Fruit fly (Drosophila melanogaster) whole organism, embryonic: ENCODE results near the gene Ir31a.
A peak's percentile ranks its signal among the peaks of the same experiment; 100 is the strongest.

Experiments
- BEAF-32 ChIP-seq: fragments of 200-800 bp; sonication (Bioruptor generic); optimal IDR thresholded peaks from 3 replicates; lab custom pipeline; 2017; ENCODE audit warnings: missing biosample characterization, missing genetic modification characterization, mild to moderate bottlenecking, moderate library complexity, missing genetic modification reagents
- CG10267 ChIP-seq: fragments of 200-800 bp; sonication (Bioruptor generic); optimal IDR thresholded peaks from 2 replicates; lab custom pipeline; 2018; ENCODE audit warnings: missing biosample characterization, mild to moderate bottlenecking, missing genetic modification characterization, moderate library complexity
- CG13287 ChIP-seq: fragments of 200-800 bp; sonication (Bioruptor generic); IDR thresholded peaks from 2 replicates; pipeline ENCODE4 v1.3.6; 2022; ENCODE audit warnings: missing biosample characterization, missing genetic modification characterization; ENCODE audit not compliant: partially characterized antibody
- CG14860 ChIP-seq: fragments of 200-800 bp; sonication (Bioruptor generic); IDR thresholded peaks from 3 replicates; pipeline ENCODE4 v1.3.6; 2022; ENCODE audit warnings: missing biosample characterization, missing genetic modification characterization; ENCODE audit not compliant: partially characterized antibody
- CG17361 ChIP-seq: fragments of 200-800 bp; sonication (Bioruptor generic); IDR thresholded peaks from 3 replicates; pipeline ENCODE4 v1.3.6; 2022; ENCODE audit warnings: missing biosample characterization, missing genetic modification characterization
- CG2116 ChIP-seq: fragments of 200-800 bp; sonication (Bioruptor generic); optimal IDR thresholded peaks from 3 replicates; lab custom pipeline; 2018; ENCODE audit warnings: missing biosample characterization, mild to moderate bottlenecking, missing genetic modification characterization
- CG30020 ChIP-seq: fragments of 200-800 bp; optimal IDR thresholded peaks from 2 replicates; lab custom pipeline; 2019; ENCODE audit warnings: missing biosample characterization, mild to moderate bottlenecking, missing genetic modification characterization, moderate library complexity
- CG34224 ChIP-seq: fragments of 200-800 bp; sonication (Bioruptor generic); IDR thresholded peaks from 3 replicates; pipeline ENCODE4 v1.3.6; 2022; ENCODE audit warnings: missing biosample characterization, missing genetic modification characterization; ENCODE audit not compliant: partially characterized antibody
- CG3726 ChIP-seq: fragments of 200-800 bp; sonication (Bioruptor generic); IDR thresholded peaks from 3 replicates; pipeline ENCODE4, ENCODE4 v1.3.6; 2022; ENCODE audit warnings: missing biosample characterization, missing genetic modification characterization
- CG3995 ChIP-seq: fragments of 200-800 bp; sonication (Bioruptor generic); optimal IDR thresholded peaks from 3 replicates; lab custom pipeline; 2016; ENCODE audit warnings: missing biosample characterization, missing genetic modification characterization
- CG4424 ChIP-seq: fragments of 200-800 bp; sonication (Bioruptor generic); optimal IDR thresholded peaks from 3 replicates; lab custom pipeline; 2016; ENCODE audit warnings: missing biosample characterization, missing genetic modification characterization
- CG4820 ChIP-seq: fragments of 200-800 bp; sonication (Bioruptor generic); optimal IDR thresholded peaks from 3 replicates; lab custom pipeline; 2016; ENCODE audit warnings: missing biosample characterization, missing genetic modification characterization
- CG7271 ChIP-seq: fragments of 200-800 bp; sonication (Bioruptor generic); optimal IDR thresholded peaks from 2 replicates; lab custom pipeline; 2018; ENCODE audit warnings: missing biosample characterization, mild to moderate bottlenecking, missing genetic modification characterization, moderate library complexity
- CG8290 ChIP-seq, 3 experiments: fragments of 200-800 bp; sonication (Bioruptor generic); optimal IDR thresholded peaks; 2 replicates each; lab custom pipeline; 2016 to 2019; ENCODE audit warnings: missing biosample characterization in 3 of 3, missing genetic modification characterization in 3 of 3, mild to moderate bottlenecking in 2 of 3, moderate library complexity in 1 of 3
- CG8924 ChIP-seq: fragments of 200-800 bp; optimal IDR thresholded peaks from 3 replicates; lab custom pipeline; 2019; ENCODE audit warnings: missing biosample characterization, mild to moderate bottlenecking, missing genetic modification characterization, moderate library complexity
- CG9609 ChIP-seq: fragments of 200-800 bp; sonication (Bioruptor generic); optimal IDR thresholded peaks from 3 replicates; lab custom pipeline; 2016; ENCODE audit warnings: missing biosample characterization, missing genetic modification characterization
- CG9797 ChIP-seq: fragments of 200-800 bp; sonication (Bioruptor generic); optimal IDR thresholded peaks from 3 replicates; lab custom pipeline; 2018; ENCODE audit warnings: missing biosample characterization, mild to moderate bottlenecking, missing genetic modification characterization
- CkIIα-i1 ChIP-seq: fragments of 200-800 bp; sonication (Bioruptor generic); IDR thresholded peaks from 2 replicates; pipeline ENCODE4 v1.3.6; 2022; ENCODE audit warnings: missing biosample characterization, missing genetic modification characterization
- Doc3 ChIP-seq: fragments of 200-800 bp; sonication (Bioruptor generic); IDR thresholded peaks from 3 replicates; pipeline ENCODE4 v1.3.6; 2022; ENCODE audit warnings: missing biosample characterization, missing genetic modification characterization; ENCODE audit not compliant: partially characterized antibody
- Dref ChIP-seq: fragments of 200-800 bp; sonication (Bioruptor generic); IDR thresholded peaks from 2 replicates; pipeline ENCODE4 v1.3.6; 2022; ENCODE audit warnings: missing biosample characterization, missing genetic modification characterization
- Fer2 ChIP-seq: fragments of 200-800 bp; sonication (Bioruptor generic); optimal IDR thresholded peaks from 2 replicates; lab custom pipeline; 2018; ENCODE audit warnings: missing biosample characterization, mild to moderate bottlenecking, missing genetic modification characterization, moderate library complexity
- GATAe ChIP-seq: fragments of 200-800 bp; sonication (Bioruptor generic); conservative IDR thresholded peaks from 2 replicates; pipeline ENCODE4 v1.3.6; 2022; ENCODE audit warnings: missing biosample characterization, missing genetic modification characterization
- MBD-R2 ChIP-seq: fragments of 200-800 bp; sonication (Bioruptor generic); IDR thresholded peaks from 2 replicates; pipeline ENCODE4 v1.3.6; 2022; ENCODE audit warnings: missing biosample characterization, missing genetic modification characterization
- MESR4 ChIP-seq: fragments of 200-800 bp; sonication (Bioruptor generic); optimal IDR thresholded peaks from 2 replicates; lab custom pipeline; 2018; ENCODE audit warnings: missing biosample characterization, mild to moderate bottlenecking, missing genetic modification characterization, moderate library complexity
- NK7.1 ChIP-seq: fragments of 200-800 bp; sonication (Bioruptor generic); optimal IDR thresholded peaks from 3 replicates; lab custom pipeline; 2016; ENCODE audit warnings: missing biosample characterization, missing genetic modification characterization
- Nf-YC ChIP-seq: fragments of 200-800 bp; optimal IDR thresholded peaks from 3 replicates; lab custom pipeline; 2019; ENCODE audit warnings: missing biosample characterization, mild to moderate bottlenecking, missing genetic modification characterization, moderate library complexity
- Opbp ChIP-seq: fragments of 200-800 bp; sonication (Bioruptor generic); IDR thresholded peaks from 3 replicates; pipeline ENCODE4 v1.3.6; 2022; ENCODE audit warnings: missing biosample characterization, missing genetic modification characterization; ENCODE audit not compliant: partially characterized antibody
- Xrp1 ChIP-seq: fragments of 200-800 bp; sonication (Bioruptor generic); IDR thresholded peaks from 2 replicates; pipeline ENCODE4 v1.3.6; 2022; ENCODE audit warnings: missing biosample characterization, missing genetic modification characterization
- YL-1 ChIP-seq: fragments of 200-800 bp; sonication (Bioruptor generic); optimal IDR thresholded peaks from 3 replicates; lab custom pipeline; 2017; ENCODE audit warnings: missing biosample characterization, mild to moderate bottlenecking, missing genetic modification characterization
- bbx ChIP-seq: fragments of 200-800 bp; sonication (Bioruptor generic); IDR thresholded peaks from 2 replicates; pipeline ENCODE4 v1.3.6; 2022; ENCODE audit warnings: missing biosample characterization, missing genetic modification characterization; ENCODE audit not compliant: partially characterized antibody
- corto ChIP-seq: fragments of 200-800 bp; sonication (Bioruptor generic); optimal IDR thresholded peaks from 2 replicates; lab custom pipeline; 2016; ENCODE audit warnings: missing biosample characterization, mild to moderate bottlenecking, missing genetic modification characterization, moderate library complexity
- ftz-f1 ChIP-seq: fragments of 200-800 bp; sonication (Bioruptor generic); optimal IDR thresholded peaks from 2 replicates; lab custom pipeline; 2016; ENCODE audit warnings: missing biosample characterization, missing genetic modification characterization
- hb ChIP-seq: fragments of 200-800 bp; sonication (Bioruptor generic); IDR thresholded peaks from 3 replicates; pipeline ENCODE4 v1.3.6; 2022; ENCODE audit warnings: missing biosample characterization, missing genetic modification characterization; ENCODE audit not compliant: partially characterized antibody
- ken ChIP-seq: fragments of 200-800 bp; sonication (Bioruptor generic); IDR thresholded peaks from 3 replicates; pipeline ENCODE4 v1.3.6; 2022; ENCODE audit warnings: missing biosample characterization, missing genetic modification characterization
- knrl ChIP-seq: fragments of 200-800 bp; sonication (Bioruptor generic); IDR thresholded peaks from 3 replicates; pipeline ENCODE4 v1.3.6; 2022; ENCODE audit warnings: missing biosample characterization, missing genetic modification characterization; ENCODE audit not compliant: partially characterized antibody
- maf-S ChIP-seq: fragments of 200-800 bp; sonication (Bioruptor generic); optimal IDR thresholded peaks from 2 replicates; lab custom pipeline; 2016; ENCODE audit warnings: missing biosample characterization, missing genetic modification characterization
- mld ChIP-seq: fragments of 200-800 bp; sonication (Bioruptor generic); IDR thresholded peaks from 3 replicates; pipeline ENCODE4 v1.3.6; 2022; ENCODE audit warnings: missing biosample characterization, missing genetic modification characterization; ENCODE audit not compliant: partially characterized antibody
- nerfin-2 ChIP-seq: fragments of 200-800 bp; sonication (Bioruptor generic); IDR thresholded peaks from 2 replicates; pipeline ENCODE4 v1.3.6; 2022; ENCODE audit warnings: missing biosample characterization, missing genetic modification characterization; ENCODE audit not compliant: partially characterized antibody
- nmo ChIP-seq: fragments of 200-800 bp; sonication (Bioruptor generic); optimal IDR thresholded peaks from 2 replicates; lab custom pipeline; 2018; ENCODE audit warnings: missing biosample characterization, mild to moderate bottlenecking, missing genetic modification characterization, moderate library complexity
- phol ChIP-seq: fragments of 200-800 bp; sonication (Bioruptor generic); optimal IDR thresholded peaks from 3 replicates; lab custom pipeline; 2018; ENCODE audit warnings: missing biosample characterization, mild to moderate bottlenecking, missing genetic modification characterization, moderate library complexity
- row ChIP-seq: fragments of 200-800 bp; sonication (Bioruptor generic); IDR thresholded peaks from 3 replicates; pipeline ENCODE4 v1.3.6; 2022; ENCODE audit warnings: missing biosample characterization, missing genetic modification characterization
- sens ChIP-seq: fragments of 200-800 bp; sonication (Bioruptor generic); peaks from one replicate; lab custom pipeline; 2016; ENCODE audit warnings: missing biosample characterization, missing genetic modification characterization
- sima ChIP-seq: fragments of 200-800 bp; sonication (Bioruptor generic); optimal IDR thresholded peaks from 2 replicates; lab custom pipeline; 2016; ENCODE audit warnings: missing biosample characterization, missing genetic modification characterization
- sob ChIP-seq: fragments of 200-800 bp; sonication (Bioruptor generic); IDR thresholded peaks from 2 replicates; pipeline ENCODE4 v1.3.6; 2022; ENCODE audit warnings: missing biosample characterization, missing genetic modification characterization
- stwl ChIP-seq: fragments of 200-800 bp; sonication (Bioruptor generic); optimal IDR thresholded peaks from 3 replicates; lab custom pipeline; 2018; ENCODE audit warnings: missing biosample characterization, mild to moderate bottlenecking, missing genetic modification characterization, moderate library complexity
- vnd ChIP-seq: fragments of 200-800 bp; sonication (Bioruptor generic); IDR thresholded peaks from 3 replicates; pipeline ENCODE4 v1.3.6; 2022; ENCODE audit warnings: missing biosample characterization, missing genetic modification characterization; ENCODE audit not compliant: partially characterized antibody
- vvl ChIP-seq: fragments of 200-800 bp; sonication (Bioruptor generic); IDR thresholded peaks from 2 replicates; pipeline ENCODE4 v1.3.6; 2022; ENCODE audit warnings: missing biosample characterization, missing genetic modification characterization
- zen2 ChIP-seq: fragments of 200-800 bp; sonication (Bioruptor generic); IDR thresholded peaks from 3 replicates; pipeline ENCODE4 v1.3.6; 2022; ENCODE audit warnings: missing biosample characterization, missing genetic modification characterization; ENCODE audit not compliant: partially characterized antibody

The Ir31a gene

dm6 chr2L:10405008-10405654 is at the start of gene Ir31a, which contains the start of the genes CG17768 and LSm-4:
Gene Ir31a, plus strand, starts transcription at chr2L:10405565.
Gene CG17768, minus strand, starts transcription at chr2L:10405203.
Gene LSm-4, minus strand, starts transcription at chr2L:10405203.
- TF ChIP-seq row (GFP tag; lab: Robert Waterston, UW) (peak; percentile 54), nerfin-2 (GFP tag; lab: Robert Waterston, UW) (peak; percentile 49; the same call in 1 of the 2 replicates), ken (GFP tag; lab: Robert Waterston, UW) (no peak), BEAF-32 (peak; percentile 73), YL-1 (GFP tag; lab: Kevin White, UChicago) (no peak), CG7271 (tag; lab: Kevin White, UChicago) (no peak), Doc3 (GFP tag; lab: Robert Waterston, UW) (peak; percentile 88), sens (peak; percentile 22), Nf-YC (no peak), Xrp1 (GFP tag; lab: Robert Waterston, UW) (no peak), Dref (GFP tag; lab: Robert Waterston, UW) (peak; percentile 66), CG4424 (no peak), CG30020 (tag; lab: Kevin White, UChicago) (peak; percentile 91), CG4820 (no peak), CG8924 (tag; lab: Kevin White, UChicago) (peak; percentile 25), CG3726 (GFP tag; lab: Robert Waterston, UW) (no peak), ftz-f1 (GFP tag; lab: Kevin White, UChicago) (no peak), Opbp (peak; percentile 60; the same call in 2 of the 3 replicates), maf-S (GFP tag; lab: Kevin White, UChicago) (no peak), GATAe (no peak), corto (GFP tag; lab: Kevin White, UChicago) (no peak), stwl (tag; lab: Kevin White, UChicago) (peak; percentile 18), CG2116 (GFP tag; lab: Kevin White, UChicago) (peak; percentile 26), knrl (GFP tag; lab: Robert Waterston, UW) (peak; percentile 81), nmo (GFP tag; lab: Kevin White, UChicago) (peak; percentile 2), vnd (peak; percentile 59; the same call in 2 of the 3 replicates), CG17361 (GFP tag; lab: Robert Waterston, UW) (no peak), Fer2 (tag; lab: Kevin White, UChicago) (no peak), CkIIα-i1 (GFP tag; lab: Robert Waterston, UW) (no peak), CG9609 (GFP tag; lab: Kevin White, UChicago) (no peak), CG10267 (peak; percentile 1), phol (tag; lab: Kevin White, UChicago) (peak; percentile 11), mld (GFP tag; lab: Robert Waterston, UW) (0 out of 3 replicates have a peak, but pooled peaks have one; percentile 59), CG9797 (GFP tag; lab: Kevin White, UChicago) (no peak), hb (peak; percentile 68), sob (GFP tag; lab: Robert Waterston, UW) (no peak), MBD-R2 (GFP tag; lab: Robert Waterston, UW) (peak; percentile 46; the same call in 1 of the 2 replicates), CG8290 (GFP tag; optimal IDR thresholded peaks at IDR 0.05; lab: Kevin White, UChicago) (peak; percentile 27), CG8290 (tag; optimal IDR thresholded peaks at IDR 0.05; lab: Kevin White, UChicago) (no peak), bbx (GFP tag; lab: Robert Waterston, UW) (peak; percentile 82), MESR4 (GFP tag; lab: Kevin White, UChicago) (peak; percentile 42), CG34224 (GFP tag; lab: Robert Waterston, UW) (peak; percentile 85), zen2 (peak; percentile 46; the same call in 1 of the 3 replicates), CG13287 (GFP tag; lab: Robert Waterston, UW) (peak; percentile 87), vvl (GFP tag; lab: Robert Waterston, UW) (peak; percentile 84), CG14860 (GFP tag; lab: Robert Waterston, UW) (peak; percentile 68), CG3995 (GFP tag; lab: Kevin White, UChicago) (peak; percentile 15), sima (no peak), NK7.1 (no peak)
